Fruit fly (Drosophila melanogaster): ENCODE measurements around the gene CG11779.

The CG11779 gene

DNA sequence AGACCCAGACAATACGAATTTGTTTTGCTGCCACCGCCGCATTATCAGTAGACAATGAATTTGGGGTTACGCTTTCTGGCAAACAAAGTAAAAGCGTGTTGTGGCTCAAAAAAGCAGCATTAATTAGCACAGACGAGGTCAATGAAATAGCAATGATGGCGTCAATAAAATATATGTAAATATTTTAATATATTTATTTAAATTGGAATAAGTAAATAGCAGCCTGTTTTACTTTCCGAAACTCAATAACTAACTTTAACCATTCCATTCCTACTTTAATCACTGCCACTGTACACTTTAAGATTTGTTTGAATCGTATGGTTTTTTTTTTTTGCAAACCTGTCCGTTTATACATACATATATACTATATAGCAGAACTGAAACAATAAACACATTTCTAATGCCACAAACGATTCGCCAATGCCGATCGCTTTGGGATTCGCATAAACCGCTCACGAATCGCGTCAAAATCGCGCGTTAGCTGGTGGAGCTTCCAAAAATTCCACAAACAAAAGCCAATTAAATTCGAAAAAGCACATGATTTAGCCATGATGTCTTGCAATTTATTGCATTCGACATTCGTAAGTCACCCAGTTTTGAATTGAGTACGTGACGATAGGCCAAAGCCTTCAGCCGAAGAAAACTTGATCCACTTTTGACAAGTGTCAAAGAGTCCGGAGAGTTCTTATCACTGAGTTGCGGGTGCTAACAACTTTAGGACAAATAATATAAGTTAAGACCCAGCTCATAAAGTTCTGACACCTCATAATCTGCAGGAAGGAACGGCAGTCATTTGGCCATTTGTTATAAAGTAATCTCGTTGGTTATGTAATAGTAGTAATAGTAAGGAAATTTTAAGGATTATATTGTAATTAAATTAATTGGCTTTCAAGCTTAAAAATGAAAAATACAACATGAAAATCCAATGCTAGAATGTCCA, 7.6 kb downstream of the CG11779 start (continued):
- peak; percentile 30 for TF ChIP-seq Dek (tag; optimal IDR thresholded peaks at IDR 0.05)
- TF ChIP-seq p53 (GFP tag; optimal IDR thresholded peaks at IDR 0.05) = no peak
- no peak for TF ChIP-seq MTF-1 (GFP tag; optimal IDR thresholded peaks at IDR 0.05; ENCODE audit: borderline replicate concordance)
- TF ChIP-seq sc (optimal IDR thresholded peaks at IDR 0.05) = no peak
- no peak for TF ChIP-seq sc (GFP tag; optimal IDR thresholded peaks at IDR 0.05)
- TF ChIP-seq nmo (GFP tag; optimal IDR thresholded peaks at IDR 0.05) = peak; percentile 24
- TF ChIP-seq Meics (GFP tag; optimal IDR thresholded peaks at IDR 0.05) = peak; percentile 38
- no peak for TF ChIP-seq CG3995 (GFP tag; optimal IDR thresholded peaks at IDR 0.05)
- no peak for TF ChIP-seq Doc3 (GFP tag; IDR thresholded peaks at IDR 0.05; ENCODE audit: partially characterized antibody)
- no peak for TF ChIP-seq pnt (GFP tag; optimal IDR thresholded peaks at IDR 0.05)
- no peak for TF ChIP-seq Hsf (GFP tag; optimal IDR thresholded peaks at IDR 0.05)
- no peak for TF ChIP-seq hbn (GFP tag; IDR thresholded peaks at IDR 0.05; ENCODE audit: partially characterized antibody)
- TF ChIP-seq zfh2 (GFP tag; optimal IDR thresholded peaks at IDR 0.05) = no peak
- no peak for TF ChIP-seq Scr (GFP tag; IDR thresholded peaks at IDR 0.05; ENCODE audit: partially characterized antibody)
- TF ChIP-seq CG11398 (GFP tag; optimal IDR thresholded peaks at IDR 0.05) = no peak
- no peak for TF ChIP-seq NK7.1 (GFP tag; optimal IDR thresholded peaks at IDR 0.05)
- 0 out of 2 replicates have a peak, but pooled peaks have one; percentile 34 for TF ChIP-seq CG11085 (GFP tag; IDR thresholded peaks at IDR 0.05)
- TF ChIP-seq CG7928 (GFP tag; optimal IDR thresholded peaks at IDR 0.05) = no peak
- TF ChIP-seq CG9876 (GFP tag; optimal IDR thresholded peaks at IDR 0.05) = no peak
- TF ChIP-seq repo (GFP tag; optimal IDR thresholded peaks at IDR 0.05) = no peak
- TF ChIP-seq CG31388 (GFP tag; optimal IDR thresholded peaks at IDR 0.05) = no peak
- TF ChIP-seq HmgD (GFP tag; optimal IDR thresholded peaks at IDR 0.05) = no peak
- TF ChIP-seq CG10654 (GFP tag; optimal IDR thresholded peaks at IDR 0.05) = peak; percentile 2
- TF ChIP-seq CG2889 (GFP tag; IDR thresholded peaks at IDR 0.05) = no peak; the same call in 2 of the 3 replicates
- TF ChIP-seq CG17186 (GFP tag; optimal IDR thresholded peaks at IDR 0.05) = no peak
- peak; percentile 45 for TF ChIP-seq CG12391 (tag; optimal IDR thresholded peaks at IDR 0.05)
- TF ChIP-seq Awh (GFP tag; IDR thresholded peaks at IDR 0.05) = no peak
- TF ChIP-seq Aef1 (GFP tag; IDR thresholded peaks at IDR 0.05) = peak; percentile 41; the same call in 1 of the 3 replicates
- TF ChIP-seq run (tag; optimal IDR thresholded peaks at IDR 0.05) = no peak
- peak; percentile 1 for TF ChIP-seq CG8924 (tag; optimal IDR thresholded peaks at IDR 0.05)
- TF ChIP-seq CG1647 (GFP tag; optimal IDR thresholded peaks at IDR 0.05) = no peak
- peak in 1 of 2 experiments; percentile 73 for TF ChIP-seq Pdp1 (GFP tag; optimal IDR thresholded peaks at IDR 0.05)
- no peak for TF ChIP-seq CG16815 (GFP tag; optimal IDR thresholded peaks at IDR 0.05)
- peak; percentile 41 for TF ChIP-seq CG10366 (GFP tag; IDR thresholded peaks at IDR 0.05)
- no peak for TF ChIP-seq Camta (GFP tag; optimal IDR thresholded peaks at IDR 0.05)
- no peak for TF ChIP-seq Nf-YA (GFP tag; IDR thresholded peaks at IDR 0.05)
- no peak for TF ChIP-seq cad (GFP tag; optimal IDR thresholded peaks at IDR 0.05)
- TF ChIP-seq Sin3A (optimal IDR thresholded peaks at IDR 0.05) = no peak
- no peak for TF ChIP-seq tll (GFP tag; optimal IDR thresholded peaks at IDR 0.05)
- peak; percentile 70 for TF ChIP-seq ci (GFP tag; IDR thresholded peaks at IDR 0.05)
- TF ChIP-seq disco-r (GFP tag; optimal IDR thresholded peaks at IDR 0.05) = no peak
- no peak for TF ChIP-seq Poxn (GFP tag; IDR thresholded peaks at IDR 0.05)
- TF ChIP-seq MESR4 (GFP tag; optimal IDR thresholded peaks at IDR 0.05) = no peak
- TF ChIP-seq CG7839 (tag; optimal IDR thresholded peaks at IDR 0.05) = peak; percentile 53
- no peak for TF ChIP-seq H15 (GFP tag; IDR thresholded peaks at IDR 0.05)
- TF ChIP-seq TFAM (GFP tag; optimal IDR thresholded peaks at IDR 0.05) = no peak
- TF ChIP-seq bab2 (GFP tag; optimal IDR thresholded peaks at IDR 0.05) = no peak
- TF ChIP-seq B-H1 (GFP tag; IDR thresholded peaks at IDR 0.05) = peak; percentile 40; the same call in 1 of the 3 replicates
- no peak for TF ChIP-seq luna (GFP tag; optimal IDR thresholded peaks at IDR 0.05)
- TF ChIP-seq br (optimal IDR thresholded peaks at IDR 0.05) = no peak

All from whole organism, embryonic.